Fruit fly (Drosophila melanogaster) whole organism, pupa: ENCODE measurements around the gene Grip128.
A peak's percentile ranks its signal among the peaks of the same experiment; 100 is the strongest.

ENCODE experiments used
- CG10348 ChIP-seq: fragments of 200-800 bp; sonication (Bioruptor generic); IDR thresholded peaks from 2 replicates; pipeline ENCODE4 v1.3.6; 2022; ENCODE audit warnings: missing biosample characterization, missing genetic modification characterization
- CG12605 ChIP-seq: fragments of 200-800 bp; sonication (Bioruptor generic); IDR thresholded peaks from 2 replicates; pipeline ENCODE4 v1.3.6; 2022; ENCODE audit warnings: missing biosample characterization, missing genetic modification characterization
- CG13204 ChIP-seq: fragments of 200-800 bp; sonication (Bioruptor generic); optimal IDR thresholded peaks from 2 replicates; lab custom pipeline; 2018; ENCODE audit warnings: missing biosample characterization, mild to moderate bottlenecking, missing genetic modification characterization, moderate library complexity
- CG14655 ChIP-seq: fragments of 200-800 bp; sonication (Bioruptor generic); optimal IDR thresholded peaks from 3 replicates; lab custom pipeline; 2017; ENCODE audit warnings: mild to moderate bottlenecking, missing biosample characterization, missing genetic modification reagents, missing genetic modification characterization
- CG15710 ChIP-seq: fragments of 200-800 bp; sonication (Bioruptor generic); optimal IDR thresholded peaks from 2 replicates; lab custom pipeline; 2018; ENCODE audit warnings: missing biosample characterization, mild to moderate bottlenecking, missing genetic modification characterization, moderate library complexity
- CG17806 ChIP-seq: fragments of 200-800 bp; sonication (Bioruptor generic); optimal IDR thresholded peaks from 2 replicates; lab custom pipeline; 2018; ENCODE audit warnings: missing biosample characterization, mild to moderate bottlenecking, missing genetic modification characterization, moderate library complexity
- CG32121 ChIP-seq: fragments of 200-800 bp; sonication (Bioruptor generic); IDR thresholded peaks from 2 replicates; pipeline ENCODE4 v1.3.6; 2022; ENCODE audit warnings: missing biosample characterization, missing genetic modification characterization
- CG34367 ChIP-seq: fragments of 200-800 bp; sonication (Bioruptor generic); optimal IDR thresholded peaks from 2 replicates; lab custom pipeline; 2018; ENCODE audit warnings: missing biosample characterization, mild to moderate bottlenecking, missing genetic modification characterization
- CG4496 ChIP-seq: fragments of 200-800 bp; sonication (Bioruptor generic); IDR thresholded peaks from 3 replicates; pipeline ENCODE4 v1.3.6; 2022; ENCODE audit warnings: missing biosample characterization, missing genetic modification characterization
- CG8159 ChIP-seq: fragments of 200-800 bp; sonication (Bioruptor generic); optimal IDR thresholded peaks from 3 replicates; lab custom pipeline; 2018; ENCODE audit warnings: missing biosample characterization, mild to moderate bottlenecking, missing genetic modification characterization, moderate library complexity
- CG8301 ChIP-seq: fragments of 200-800 bp; sonication (Bioruptor generic); optimal IDR thresholded peaks from 2 replicates; lab custom pipeline; 2018; ENCODE audit warnings: missing biosample characterization, mild to moderate bottlenecking, missing genetic modification characterization
- CG9948 ChIP-seq: fragments of 200-800 bp; sonication (Bioruptor generic); optimal IDR thresholded peaks from 2 replicates; lab custom pipeline; 2018; ENCODE audit warnings: missing biosample characterization, mild to moderate bottlenecking, missing genetic modification characterization, moderate library complexity
- D1 ChIP-seq: fragments of 200-800 bp; sonication (Bioruptor generic); optimal IDR thresholded peaks from 2 replicates; lab custom pipeline; 2018; ENCODE audit warnings: missing biosample characterization, mild to moderate bottlenecking, missing genetic modification characterization, moderate library complexity
- EcR ChIP-seq: fragments of 200-800 bp; sonication (Bioruptor generic); optimal IDR thresholded peaks from 3 replicates; lab custom pipeline; 2019; ENCODE audit warnings: missing biosample characterization, missing genetic modification characterization, mild to moderate bottlenecking, moderate library complexity, missing genetic modification reagents
- Ets98B ChIP-seq: fragments of 200-800 bp; sonication (Bioruptor generic); IDR thresholded peaks from 2 replicates; pipeline ENCODE4 v1.3.6; 2022; ENCODE audit warnings: missing biosample characterization, missing genetic modification characterization
- Pif1A ChIP-seq: fragments of 200-800 bp; sonication (Bioruptor generic); optimal IDR thresholded peaks from 3 replicates; lab custom pipeline; 2016; ENCODE audit warnings: missing biosample characterization, missing genetic modification characterization
- Pif1B ChIP-seq: fragments of 200-800 bp; sonication (Bioruptor generic); optimal IDR thresholded peaks from 3 replicates; lab custom pipeline; 2016; ENCODE audit warnings: missing biosample characterization, missing genetic modification characterization
- Snoo ChIP-seq: fragments of 200-800 bp; sonication (Bioruptor generic); optimal IDR thresholded peaks from 3 replicates; lab custom pipeline; 2017; ENCODE audit warnings: missing biosample characterization, mild to moderate bottlenecking, missing genetic modification characterization, inconsistent platforms
- fd96Ca ChIP-seq: fragments of 200-800 bp; sonication (Bioruptor generic); IDR thresholded peaks from 3 replicates; pipeline ENCODE4 v1.3.6; 2022; ENCODE audit warnings: missing biosample characterization, missing genetic modification characterization
- gl ChIP-seq: fragments of 200-800 bp; sonication (Bioruptor generic); optimal IDR thresholded peaks from 2 replicates; lab custom pipeline; 2018; ENCODE audit warnings: missing biosample characterization, mild to moderate bottlenecking, missing genetic modification characterization
- rn ChIP-seq: fragments of 200-800 bp; sonication (Bioruptor generic); IDR thresholded peaks from 2 replicates; pipeline ENCODE4 v1.3.6; 2022; ENCODE audit warnings: missing biosample characterization, missing genetic modification characterization

The Grip128 gene

DNA sequence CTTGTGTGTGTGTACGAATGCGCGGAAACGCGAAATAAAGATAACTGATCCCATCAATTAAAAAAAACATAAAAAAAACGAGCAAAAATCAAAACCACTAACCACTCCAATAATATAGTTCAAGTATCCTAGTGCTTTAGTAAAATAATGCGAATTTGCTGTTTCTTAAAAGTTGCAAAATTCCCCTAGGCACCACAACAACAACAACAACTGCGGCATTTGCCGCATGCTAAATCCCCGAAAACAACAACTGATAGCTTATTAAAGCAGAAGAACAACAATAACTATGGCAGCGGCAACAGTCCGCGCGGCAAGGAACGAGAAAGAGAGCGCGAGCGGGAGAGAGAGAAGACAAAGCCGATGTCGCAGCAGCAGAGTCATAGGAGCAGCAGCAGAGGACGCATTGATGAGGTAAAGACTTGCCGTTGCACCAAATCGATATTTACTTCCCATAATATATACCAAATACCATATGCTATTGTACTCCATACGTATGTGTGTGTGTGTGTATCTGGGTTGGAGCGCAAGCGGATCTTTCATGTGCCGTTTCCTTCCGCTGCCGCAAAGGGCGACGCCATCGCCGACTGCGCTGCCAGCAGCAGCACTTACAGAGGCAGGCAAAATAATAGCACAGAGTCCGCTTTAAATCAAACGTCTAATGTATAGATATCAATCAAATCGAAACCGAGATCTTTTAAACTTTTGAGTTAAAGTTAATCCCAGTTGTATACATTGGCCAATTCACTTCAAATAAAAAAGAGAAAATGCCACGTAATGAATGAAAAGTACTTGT, 11.3 kb upstream of the Grip128 start:
- TF ChIP-seq CG13204 (GFP tag; lab: Kevin White, UChicago) (peak; percentile 16), CG34367 (tag; lab: Kevin White, UChicago) (no peak), CG32121 (GFP tag; lab: Robert Waterston, UW) (no peak), rn (GFP tag; lab: Robert Waterston, UW) (no peak), CG15710 (no peak)

DNA sequence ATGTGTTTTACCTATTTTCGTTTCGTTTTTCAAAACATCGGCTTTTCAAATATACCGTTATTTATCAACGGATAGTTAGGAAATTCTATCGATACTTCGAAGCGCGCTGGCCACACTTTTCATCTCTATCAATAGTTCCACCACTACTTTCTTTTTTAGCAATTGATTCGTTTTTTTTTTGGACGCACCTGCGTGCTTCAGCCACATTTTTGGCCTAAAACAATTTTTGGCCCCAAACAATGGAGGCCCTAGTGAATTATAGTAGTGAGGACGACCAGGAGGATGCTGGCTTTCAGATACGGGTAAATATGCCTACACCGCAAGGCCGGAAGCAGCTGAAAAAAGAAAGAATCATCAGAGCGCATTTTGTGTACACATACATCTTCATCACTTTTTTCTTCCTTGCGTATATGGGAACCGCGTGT, 10.3 kb upstream of the Grip128 start, which contains the start of gene CG6340:
Gene CG6340 (plus strand): TSS at position 139 of the 425 bp plus-strand sequence.
- TF ChIP-seq CG8159 (tag; lab: Kevin White, UChicago) (peak; percentile 37), CG4496 (GFP tag; lab: Robert Waterston, UW) (0 out of 3 replicates have a peak, but pooled peaks have one; percentile 18), D1 (tag; lab: Kevin White, UChicago) (no peak), CG8301 (tag; lab: Kevin White, UChicago) (peak; percentile 6), CG15710 (peak; percentile 17), Pif1B (no peak)
- TF ChIP-seq, all 21 proteins: peak for 4

DNA sequence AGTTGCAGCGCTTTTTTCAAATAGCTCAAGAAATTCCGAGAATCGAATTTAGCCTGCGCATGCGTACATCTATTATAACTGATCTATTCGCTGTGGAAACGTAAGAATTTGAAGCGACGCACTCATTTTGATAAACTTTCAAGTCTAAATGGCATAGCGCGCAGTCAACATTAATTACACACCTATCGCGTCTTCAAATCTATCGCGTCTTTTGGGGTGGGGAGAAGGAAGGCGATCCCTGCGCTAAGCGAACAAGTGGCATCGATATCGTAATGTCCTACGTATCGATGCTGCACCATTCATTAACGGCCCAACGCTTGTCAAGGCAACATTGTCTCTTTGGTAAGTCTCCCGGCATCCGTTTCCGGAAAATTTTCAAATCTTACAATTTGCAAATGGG, 3.9 kb upstream of the Grip128 start, which contains the start of gene CG6324:
Gene CG6324 (plus strand): TSS at position 301 of the 400 bp plus-strand sequence.
- TF ChIP-seq CG8159 (tag; lab: Kevin White, UChicago), result no peak
- TF ChIP-seq, all 21 proteins: peak for 0

DNA sequence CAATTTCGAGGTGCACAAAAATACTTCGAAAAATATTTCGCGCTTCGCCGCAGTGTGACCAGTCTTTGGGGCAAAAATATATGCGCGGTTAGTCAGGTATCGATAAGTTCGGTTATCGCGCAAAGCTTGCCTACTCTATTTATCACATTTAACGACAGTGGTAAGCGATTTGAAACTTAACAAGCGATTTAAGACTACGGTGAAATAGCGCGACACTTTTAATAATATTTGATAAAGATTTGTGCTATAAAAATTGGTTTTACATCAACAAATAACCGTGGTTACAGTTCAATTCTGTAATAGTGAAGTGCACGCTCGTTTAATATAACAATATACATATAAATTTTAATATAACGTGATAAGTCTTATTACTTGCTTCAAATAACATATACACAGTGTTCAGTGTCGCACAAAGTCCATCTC, 3.5 kb upstream of the Grip128 start, which contains the start of gene mh:
Gene mh (minus strand): TSS at position 34 of the 423 bp plus-strand sequence.
- peak; percentile 20; the same call in 1 of the 2 replicates for TF ChIP-seq CG32121 (GFP tag; lab: Robert Waterston, UW)
- TF ChIP-seq CG14655 (GFP tag; lab: Kevin White, UChicago), result no peak

DNA sequence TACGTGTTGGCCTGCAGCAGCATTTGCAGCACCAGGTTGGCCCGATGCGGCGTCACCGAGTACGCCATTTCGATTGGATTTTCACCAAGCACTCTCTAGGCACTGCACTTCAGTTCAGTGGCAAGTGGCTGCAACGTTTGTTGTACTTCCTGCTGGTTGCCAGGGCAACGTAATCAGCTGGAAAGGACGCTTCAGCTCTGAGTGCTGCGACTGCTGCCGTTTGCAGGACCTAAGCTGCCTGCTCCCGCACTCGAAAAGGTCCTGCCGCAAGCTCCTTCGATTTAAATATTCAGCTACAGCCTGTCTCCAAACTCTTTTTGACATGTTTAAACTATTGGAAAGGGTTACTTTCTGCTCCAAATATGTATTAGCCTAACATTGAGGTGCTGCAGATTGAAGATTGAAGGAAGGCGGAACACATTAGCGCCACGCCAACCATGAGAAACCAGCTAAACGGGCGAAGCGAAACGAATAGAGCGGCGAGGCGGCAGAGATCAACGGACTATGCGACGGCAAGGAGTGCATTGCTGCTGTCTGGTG, 4.4 kb downstream of the Grip128 start, which contains the start of the genes CG15642 and CG15641:
Gene CG15642 (minus strand): TSS at position 356 of the 540 bp plus-strand sequence.
Gene CG15641 (plus strand): TSS at position 490 of the 540 bp plus-strand sequence.
- TF ChIP-seq D1 (tag; lab: Kevin White, UChicago) (no peak), CG9948 (tag; lab: Kevin White, UChicago) (no peak), EcR (GFP tag; lab: Kevin White, UChicago) (no peak), CG8159 (tag; lab: Kevin White, UChicago) (no peak), CG32121 (GFP tag; lab: Robert Waterston, UW) (no peak), Pif1B (no peak), CG34367 (tag; lab: Kevin White, UChicago) (no peak), Snoo (tag; lab: Kevin White, UChicago) (no peak), rn (GFP tag; lab: Robert Waterston, UW) (no peak), CG12605 (GFP tag; lab: Robert Waterston, UW) (no peak)

DNA sequence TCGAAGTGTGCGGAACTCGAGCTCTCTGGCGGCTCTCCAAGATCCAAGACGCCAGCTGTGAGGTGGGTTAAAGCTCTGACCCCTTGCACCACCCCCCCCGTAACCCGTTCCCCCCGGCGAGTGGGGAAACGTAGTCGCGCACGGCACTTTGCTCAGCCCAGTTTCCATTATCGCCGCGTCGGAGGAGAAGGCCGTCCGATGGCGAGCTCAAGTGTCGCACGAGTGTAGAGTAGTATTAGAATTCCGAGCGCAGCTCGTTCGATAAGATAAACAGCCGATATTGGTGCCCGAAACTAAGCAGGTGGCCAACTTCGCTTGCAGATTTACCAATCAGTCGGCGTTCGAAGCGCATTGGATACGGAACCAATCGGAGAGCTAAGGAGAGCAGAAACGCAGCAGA, 6.5 kb downstream of the Grip128 start:
- TF ChIP-seq CG8159 (tag; lab: Kevin White, UChicago), result no peak
- peak; percentile 93 for TF ChIP-seq CG4496 (GFP tag; lab: Robert Waterston, UW)
- TF ChIP-seq D1 (tag; lab: Kevin White, UChicago), result no peak
- no peak for TF ChIP-seq CG8301 (tag; lab: Kevin White, UChicago)
- TF ChIP-seq CG9948 (tag; lab: Kevin White, UChicago), result no peak
- 0 out of 2 replicates have a peak, but pooled peaks have one; percentile 30 for TF ChIP-seq CG32121 (GFP tag; lab: Robert Waterston, UW)
- TF ChIP-seq CG17806 (tag; lab: Kevin White, UChicago), result no peak
- no peak for TF ChIP-seq CG34367 (tag; lab: Kevin White, UChicago)
- no peak for TF ChIP-seq CG10348 (GFP tag; lab: Robert Waterston, UW)
- no peak for TF ChIP-seq Pif1B
- no peak for TF ChIP-seq CG14655 (GFP tag; lab: Kevin White, UChicago)
- no peak for TF ChIP-seq Snoo (tag; lab: Kevin White, UChicago)
- TF ChIP-seq fd96Ca (GFP tag; lab: Robert Waterston, UW), result 0 out of 3 replicates have a peak, but pooled peaks have one; percentile 43
- TF ChIP-seq CG15710, result no peak
- TF ChIP-seq gl, result no peak
- no peak for TF ChIP-seq Pif1A (GFP tag; lab: Kevin White, UChicago)
- TF ChIP-seq rn (GFP tag; lab: Robert Waterston, UW), result no peak
- TF ChIP-seq CG12605 (GFP tag; lab: Robert Waterston, UW), result no peak
- no peak for TF ChIP-seq CG13204 (GFP tag; lab: Kevin White, UChicago)
- TF ChIP-seq Ets98B (GFP tag; lab: Robert Waterston, UW), result no peak; the same call in 1 of the 2 replicates
- peak; percentile 70 for TF ChIP-seq EcR (GFP tag; lab: Kevin White, UChicago)
